Worm (Caenorhabditis elegans): ENCODE data around the gene Y38C1AA.19.

Y38C1AA.19 gene

DNA sequence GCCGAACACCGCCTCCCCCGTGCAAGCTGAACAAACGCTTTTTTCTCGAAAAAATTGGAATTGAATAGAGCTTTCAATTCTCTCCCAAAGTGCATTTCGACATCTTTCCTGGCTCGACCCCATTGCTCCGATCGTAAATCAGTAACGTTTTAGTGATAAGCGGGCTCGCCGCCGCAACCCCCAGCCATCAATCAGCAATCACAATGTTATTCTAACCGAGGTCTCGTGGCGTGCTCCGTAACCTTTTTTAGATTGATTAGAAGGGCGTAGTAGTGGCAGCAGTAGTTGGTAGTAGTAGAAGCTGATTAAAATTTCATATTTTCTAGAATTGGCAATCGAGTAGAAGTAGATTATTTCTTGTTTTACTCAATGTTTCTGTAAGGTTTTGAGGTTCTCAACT is 27.4 kb downstream of the Y38C1AA.19 start (continued):
- no peak for TF ChIP-seq madf-9 (GFP tag; conservative IDR thresholded peaks at IDR 0.05)
- no peak for TF ChIP-seq nhr-237 (tag; optimal IDR thresholded peaks at IDR 0.05)
- TF ChIP-seq rbr-2 (tag; optimal IDR thresholded peaks at IDR 0.05): no peak
- TF ChIP-seq ztf-11 (tag; optimal IDR thresholded peaks at IDR 0.05): no peak
- TF ChIP-seq hmg-1.1 (GFP tag; IDR thresholded peaks at IDR 0.05): no peak
- TF ChIP-seq php-3 (GFP tag; IDR thresholded peaks at IDR 0.05): peak; percentile 52
- no peak for TF ChIP-seq unc-39 (tag; optimal IDR thresholded peaks at IDR 0.05)
- no peak for TF ChIP-seq saeg-2 (GFP tag; IDR thresholded peaks at IDR 0.05)
- no peak for TF ChIP-seq Y105C5A.15 (GFP tag; IDR thresholded peaks at IDR 0.05)
- TF ChIP-seq snpc-1.2 (GFP tag; IDR thresholded peaks at IDR 0.05): no peak
- no peak for TF ChIP-seq nhr-102 (tag; optimal IDR thresholded peaks at IDR 0.05)
- no peak for TF ChIP-seq madf-5 (GFP tag; IDR thresholded peaks at IDR 0.05)
- peak; percentile 3 for TF ChIP-seq dve-1 (tag; optimal IDR thresholded peaks at IDR 0.05; ENCODE audit: insufficient read depth)
- no peak for TF ChIP-seq dmd-9 (GFP tag; IDR thresholded peaks at IDR 0.05)
- TF ChIP-seq F37D6.2 (tag; optimal IDR thresholded peaks at IDR 0.05): no peak
- TF ChIP-seq hlh-11 (tag; optimal IDR thresholded peaks at IDR 0.05): peak; percentile 57
- TF ChIP-seq aha-1 (tag): peak; percentile 10
- TF ChIP-seq dmd-6 (GFP tag; IDR thresholded peaks at IDR 0.05): peak; percentile 67; the same call in 1 of the 2 replicates
- no peak for TF ChIP-seq zag-1 (tag; optimal IDR thresholded peaks at IDR 0.05)
- no peak for TF ChIP-seq nhr-76 (tag; optimal IDR thresholded peaks at IDR 0.05)
- TF ChIP-seq lin-15B (tag; optimal IDR thresholded peaks at IDR 0.05): no peak
- no peak for TF ChIP-seq lir-3 (tag; optimal IDR thresholded peaks at IDR 0.05)
- TF ChIP-seq skn-1 (tag; optimal IDR thresholded peaks at IDR 0.05): no peak
- TF ChIP-seq sdz-12 (GFP tag; optimal IDR thresholded peaks at IDR 0.05): no peak
- TF ChIP-seq ceh-28 (tag; optimal IDR thresholded peaks at IDR 0.05): no peak
- no peak for TF ChIP-seq daf-16 (GFP tag; optimal IDR thresholded peaks at IDR 0.05)
- peak; percentile 23 for TF ChIP-seq daf-16 (tag; optimal IDR thresholded peaks at IDR 0.05)
- no peak for TF ChIP-seq ceh-62 (tag; optimal IDR thresholded peaks at IDR 0.05)
- TF ChIP-seq pqm-1 (tag; optimal IDR thresholded peaks at IDR 0.05): peak; percentile 8
- no peak for TF ChIP-seq spr-1 (tag; optimal IDR thresholded peaks at IDR 0.05)
- no peak for TF ChIP-seq zip-11 (GFP tag; IDR thresholded peaks at IDR 0.05)
- no peak for TF ChIP-seq nhr-42 (GFP tag; IDR thresholded peaks at IDR 0.05)
- TF ChIP-seq T26A8.4 (GFP tag; IDR thresholded peaks at IDR 0.05): no peak
- no peak for TF ChIP-seq ces-1 (GFP tag; optimal IDR thresholded peaks at IDR 0.05)
- TF ChIP-seq egl-43 (GFP tag; IDR thresholded peaks at IDR 0.05): no peak

DNA sequence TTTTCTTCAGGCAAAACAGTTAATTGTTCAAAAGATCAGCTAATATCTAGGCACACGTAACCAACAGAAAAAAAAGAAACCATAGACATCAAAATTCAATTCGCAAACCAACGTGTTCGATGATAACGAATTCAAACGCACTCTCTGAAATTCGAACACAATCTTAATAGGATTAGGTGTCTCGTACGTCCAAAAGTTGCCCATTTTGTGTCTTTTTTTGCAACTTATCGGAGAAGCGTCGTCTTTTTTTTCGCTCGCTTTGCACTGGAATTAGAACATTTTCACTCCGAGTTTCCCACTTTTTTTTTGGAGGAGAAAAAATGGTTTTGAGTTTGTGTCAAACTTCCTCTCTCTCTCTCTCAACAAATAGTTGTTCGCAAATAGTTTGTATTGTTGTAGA is 29.1 kb downstream of the Y38C1AA.19 start:
- TF ChIP-seq egl-43 (GFP tag; IDR thresholded peaks at IDR 0.05): no peak
- no peak for TF ChIP-seq dmd-8 (GFP tag; IDR thresholded peaks at IDR 0.05)
- TF ChIP-seq dmd-6 (GFP tag; IDR thresholded peaks at IDR 0.05): peak; percentile 69

DNA sequence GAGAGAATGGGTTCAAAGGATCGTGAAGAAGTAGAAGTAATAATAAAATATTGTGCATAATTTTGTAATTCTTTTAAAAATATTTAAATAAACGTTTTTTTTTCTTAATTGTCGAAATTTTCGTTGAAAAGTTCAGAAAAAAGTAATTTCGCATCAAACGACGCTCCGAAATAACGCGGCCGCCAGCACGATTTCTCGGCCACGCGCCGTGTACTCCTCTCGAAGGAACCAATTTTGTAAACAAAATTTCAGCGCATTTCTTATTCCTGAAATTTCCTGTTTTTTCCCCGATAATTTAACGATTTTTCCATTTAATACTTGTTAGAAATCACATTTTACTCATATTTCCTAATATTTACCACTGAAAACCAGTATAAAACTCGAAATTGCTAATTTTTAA is 32.1 kb downstream of the Y38C1AA.19 start, which contains the start of gene Y38C1AA.12:
Gene Y38C1AA.12 (plus strand): TSS at position 211 of the 400 bp plus-strand sequence.
- TF ChIP-seq egl-43 (GFP tag; IDR thresholded peaks at IDR 0.05): no peak
- peak; percentile 66 for TF ChIP-seq mep-1 (tag; optimal IDR thresholded peaks at IDR 0.05)
- TF ChIP-seq egl-27 (tag; optimal IDR thresholded peaks at IDR 0.05): no peak
- TF ChIP-seq ztf-7 (tag; optimal IDR thresholded peaks at IDR 0.05): peak; percentile 23
- TF ChIP-seq dpl-1 (GFP tag; optimal IDR thresholded peaks at IDR 0.05): peak; percentile 75
- no peak for TF ChIP-seq lin-39 (tag; optimal IDR thresholded peaks at IDR 0.05)
- TF ChIP-seq skn-1 (tag; optimal IDR thresholded peaks at IDR 0.05): no peak
- TF ChIP-seq lsy-2 (tag; optimal IDR thresholded peaks at IDR 0.05): peak in 1 of 2 experiments; percentile 85
- TF ChIP-seq daf-12 (tag; optimal IDR thresholded peaks at IDR 0.05): no peak
- TF ChIP-seq zip-11 (GFP tag; IDR thresholded peaks at IDR 0.05): no peak
- peak; percentile 57 for TF ChIP-seq nhr-102 (tag; optimal IDR thresholded peaks at IDR 0.05)
- no peak for TF ChIP-seq Y105C5A.15 (GFP tag; IDR thresholded peaks at IDR 0.05)
- peak; percentile 91 for TF ChIP-seq dmd-9 (GFP tag; IDR thresholded peaks at IDR 0.05)
- peak; percentile 90 for TF ChIP-seq unc-130 (GFP tag; optimal IDR thresholded peaks at IDR 0.05)
- TF ChIP-seq ama-1 (optimal IDR thresholded peaks at IDR 0.05): peak; percentile 16
- TF ChIP-seq ceh-82 (tag; optimal IDR thresholded peaks at IDR 0.05): no peak
- peak; percentile 80 for TF ChIP-seq sdz-12 (GFP tag; optimal IDR thresholded peaks at IDR 0.05)
- TF ChIP-seq hmg-1.1 (GFP tag; IDR thresholded peaks at IDR 0.05): 0 out of 2 replicates have a peak, but pooled peaks have one; percentile 44
- TF ChIP-seq zip-2 (tag; optimal IDR thresholded peaks at IDR 0.05): no peak
- TF ChIP-seq madf-9 (GFP tag; conservative IDR thresholded peaks at IDR 0.05): peak; percentile 67
- TF ChIP-seq ZK337.2 (GFP tag; IDR thresholded peaks at IDR 0.05): peak; percentile 95
- TF ChIP-seq vab-7 (GFP tag; IDR thresholded peaks at IDR 0.05): 0 out of 2 replicates have a peak, but pooled peaks have one; percentile 10
- TF ChIP-seq lin-15B (tag; optimal IDR thresholded peaks at IDR 0.05): no peak
- peak; percentile 70 for TF ChIP-seq rbr-2 (tag; optimal IDR thresholded peaks at IDR 0.05)
- 0 out of 2 replicates have a peak, but pooled peaks have one; percentile 47 for TF ChIP-seq tra-1 (GFP tag; IDR thresholded peaks at IDR 0.05)
